Worm (Caenorhabditis elegans) whole organism, L4/young adult: ENCODE measurements around the gene epic-2.
A peak's percentile ranks its signal among the peaks of the same experiment; 100 is the strongest.

Experiments used
- W03F9.2 ChIP-seq: fragments of 150-350 bp; optimal IDR thresholded peaks from 2 replicates; lab custom pipeline; 2014; ENCODE audit warnings: missing biosample characterization, missing genetic modification characterization
- dao-5 ChIP-seq: sonication (generic microtip); optimal IDR thresholded peaks from 2 replicates; lab custom pipeline; 2016; ENCODE audit warnings: missing genotype, missing genetic modification characterization, moderate library complexity, missing compliant biosample characterization
- him-1 ChIP-seq: sonication (generic microtip); optimal IDR thresholded peaks from 2 replicates; lab custom pipeline; 2016; ENCODE audit warnings: missing genotype, missing genetic modification reagents, missing genetic modification characterization, missing compliant biosample characterization

The epic-2 gene

DNA sequence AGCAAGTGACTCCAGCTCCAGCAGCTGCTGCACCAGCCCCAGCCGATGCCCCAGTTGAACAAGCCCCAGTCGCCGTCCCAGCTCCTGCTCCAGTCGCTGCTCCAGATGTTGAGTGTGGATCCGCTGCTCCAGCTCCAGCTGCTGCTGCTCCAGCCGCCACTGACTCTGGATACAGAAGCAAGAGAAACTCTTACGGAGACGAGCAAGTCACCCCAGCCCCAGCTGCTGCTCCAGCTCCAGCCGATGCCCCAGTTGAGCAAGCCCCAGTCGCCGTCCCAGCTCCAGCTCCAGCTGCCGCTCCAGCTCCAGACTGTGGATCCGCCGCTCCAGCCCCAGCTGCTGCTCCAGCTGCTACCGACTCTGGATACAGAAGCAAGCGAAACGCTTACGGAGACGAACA, 1.0 kb downstream of the epic-2 start:
- TF ChIP-seq W03F9.2 (no peak), dao-5 (no peak), him-1 (tag; lab: Kevin White, UChicago) (no peak)

DNA sequence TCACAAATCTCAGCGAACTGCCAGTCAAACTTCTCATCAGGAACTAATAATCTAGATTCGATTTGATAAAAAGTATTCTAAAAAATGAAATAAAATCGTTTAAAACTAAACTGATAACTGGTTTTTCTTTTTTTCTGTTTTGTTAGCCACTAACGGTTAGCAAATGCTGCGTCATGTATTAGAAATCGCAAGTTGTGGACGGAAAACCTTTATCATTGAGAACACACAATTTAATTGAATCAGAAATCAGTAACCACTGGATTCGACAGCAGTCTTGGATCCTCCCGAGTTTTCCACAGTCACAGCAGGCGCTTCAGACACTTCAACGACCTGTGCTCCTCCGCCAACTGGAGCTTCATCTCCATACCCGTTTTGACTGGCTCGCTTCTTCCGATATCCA, 2.4 kb downstream of the epic-2 start:
- no peak for TF ChIP-seq dao-5
- TF ChIP-seq W03F9.2: no peak
- no peak for TF ChIP-seq him-1 (tag; lab: Kevin White, UChicago)

DNA sequence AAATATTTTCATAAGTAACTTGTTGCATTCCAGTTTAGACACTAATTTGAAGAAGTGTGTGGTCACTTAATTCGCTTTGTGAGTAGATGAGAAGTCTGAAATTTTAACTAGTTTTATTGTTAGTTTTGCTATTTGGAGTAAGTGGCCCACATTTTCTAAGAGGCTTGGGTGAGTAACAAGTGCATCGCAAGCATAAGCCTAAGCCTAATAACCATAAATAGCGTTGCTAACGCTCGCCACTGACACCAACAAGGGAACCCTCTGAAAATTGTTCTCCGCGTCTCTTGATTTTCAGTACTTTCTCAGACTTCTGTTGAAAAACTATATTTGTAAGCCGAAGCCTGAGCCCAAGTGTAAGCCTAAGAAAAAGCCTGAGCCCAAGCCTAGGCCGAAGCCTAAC, 3.7 kb downstream of the epic-2 start, which contains the start of gene epic-3:
Gene epic-3, minus strand, starts transcription at position 101 of the 400 bp plus-strand sequence.
- TF ChIP-seq dao-5 (no peak), W03F9.2 (no peak), him-1 (tag; lab: Kevin White, UChicago) (no peak)

DNA sequence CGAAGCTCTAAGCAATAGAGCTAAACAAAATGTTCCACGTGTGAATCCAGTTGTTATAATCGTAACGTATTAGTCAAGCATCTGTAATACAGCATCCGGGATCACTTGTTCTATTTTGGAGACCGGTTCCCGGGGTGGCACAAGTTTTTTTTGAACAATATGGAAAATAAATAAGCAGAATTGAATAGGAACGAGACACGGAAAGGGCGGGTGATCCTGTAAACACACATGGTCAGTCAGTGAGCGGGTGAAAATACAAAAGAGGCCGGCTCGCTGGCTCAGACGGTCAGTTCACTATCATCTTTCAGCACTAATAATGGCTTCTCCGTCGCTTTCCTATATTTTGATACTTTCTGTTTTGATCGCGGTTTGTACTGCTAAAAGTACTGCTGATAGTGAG, 5.3 kb downstream of the epic-2 start, which contains the start of gene K08D12.8:
Gene K08D12.8, plus strand, starts transcription at position 301 of the 400 bp plus-strand sequence.
- TF ChIP-seq him-1 (tag; lab: Kevin White, UChicago) (no peak), dao-5 (no peak), W03F9.2 (no peak)

DNA sequence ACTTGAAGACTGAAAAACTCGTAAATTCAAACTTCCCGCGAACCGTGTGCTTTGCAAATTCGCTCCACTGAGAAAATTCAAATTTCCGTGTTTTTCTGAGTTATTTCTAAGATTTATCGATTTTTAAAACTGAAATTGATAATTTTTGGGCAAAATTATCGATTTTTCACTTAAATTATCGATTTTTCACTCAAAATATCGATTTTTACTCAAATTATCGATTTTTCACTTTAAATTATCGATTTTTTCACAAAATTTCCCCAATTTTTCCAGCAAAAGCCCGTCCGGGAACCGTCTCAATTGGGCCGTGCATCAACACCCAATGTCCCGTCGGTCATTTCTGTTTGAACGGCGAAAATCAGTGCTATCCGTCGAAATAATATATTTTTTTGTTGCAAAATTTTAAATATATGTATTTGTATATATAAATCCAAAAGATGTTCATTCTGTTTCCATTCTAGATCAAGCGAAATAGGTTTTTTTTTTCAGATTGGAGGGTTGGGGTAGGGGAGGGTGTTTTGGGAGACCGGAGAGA, 7.0 kb downstream of the epic-2 start:
- TF ChIP-seq him-1 (tag; lab: Kevin White, UChicago) (no peak), dao-5 (no peak), W03F9.2 (no peak)

DNA sequence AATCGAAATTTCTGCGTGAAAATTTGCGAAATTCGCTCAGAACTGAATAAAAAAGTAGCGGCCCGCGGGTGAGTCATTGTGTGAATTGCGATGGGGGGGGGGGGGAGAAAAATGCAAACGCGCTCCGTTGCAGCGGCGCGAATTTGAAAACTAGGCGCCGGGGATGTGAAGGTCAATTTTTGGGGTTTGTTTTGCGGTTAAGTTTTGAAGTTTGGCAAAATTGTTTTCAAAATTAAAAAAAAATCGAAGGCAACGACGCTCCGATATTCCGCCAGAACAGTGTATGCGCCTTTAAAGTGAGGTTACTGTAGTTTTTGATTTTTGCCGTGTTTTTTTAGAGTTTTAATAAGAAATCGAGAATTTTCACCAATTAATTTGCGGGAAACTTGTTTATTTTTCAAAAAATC, 17.7 kb downstream of the epic-2 start:
- TF ChIP-seq W03F9.2: peak; percentile 28
- no peak for TF ChIP-seq dao-5
- TF ChIP-seq him-1 (tag; lab: Kevin White, UChicago): no peak

DNA sequence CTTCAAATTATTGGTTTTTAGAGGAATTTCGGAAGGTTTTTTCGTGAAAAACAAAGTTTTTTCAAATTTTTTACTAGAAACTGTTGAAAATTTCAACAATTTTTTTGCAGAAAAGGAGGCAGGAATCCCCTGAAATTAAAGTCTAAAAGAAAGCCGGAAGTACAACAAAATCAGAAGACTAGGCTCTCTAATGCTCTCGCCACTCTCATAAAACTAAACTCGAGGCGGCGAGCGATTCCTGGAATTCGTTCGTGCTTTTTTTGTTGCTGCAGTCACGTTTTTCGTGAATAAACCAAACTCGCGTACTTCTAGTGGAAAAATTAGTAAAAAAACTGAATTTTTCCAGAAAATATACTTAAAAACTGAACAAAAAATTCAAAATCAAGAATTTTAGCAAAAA, 18.3 kb downstream of the epic-2 start:
- TF ChIP-seq him-1 (tag; lab: Kevin White, UChicago) (no peak), W03F9.2 (no peak), dao-5 (no peak)

DNA sequence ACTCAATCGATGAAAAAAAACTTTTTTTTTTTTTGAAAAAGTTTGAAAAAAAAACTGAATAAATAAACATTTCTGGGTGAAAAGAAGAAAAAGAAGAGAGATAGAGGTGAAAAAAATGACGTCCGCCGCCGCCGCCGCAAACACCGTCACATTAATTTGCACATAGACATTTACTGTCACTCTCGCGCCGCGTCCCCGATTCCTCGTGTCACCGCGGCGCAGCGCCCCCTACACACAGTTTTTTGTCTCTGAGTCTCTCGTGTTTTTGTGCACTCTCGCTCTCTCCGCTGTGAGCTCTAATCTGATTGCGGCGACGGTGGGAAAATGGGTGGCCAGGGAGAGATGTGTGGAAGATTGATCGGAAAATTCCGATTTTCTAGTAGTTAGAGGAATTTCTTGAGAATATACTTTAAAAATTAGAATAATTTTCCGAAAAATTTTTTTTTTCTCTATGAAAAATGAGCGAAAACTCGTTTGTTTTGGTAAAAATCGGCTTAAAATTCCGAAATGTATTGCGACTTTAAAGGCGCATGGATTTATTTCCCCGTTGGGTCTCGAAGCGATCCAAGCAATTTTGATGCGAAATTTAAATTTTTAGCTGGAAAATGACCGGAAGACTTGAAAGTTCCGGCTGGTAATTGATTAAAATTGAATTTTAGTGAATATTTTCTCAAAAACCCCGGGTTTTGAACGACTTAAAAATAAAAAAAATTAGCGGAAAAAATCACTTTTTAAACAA, 18.9 kb downstream of the epic-2 start:
- TF ChIP-seq him-1 (tag; lab: Kevin White, UChicago): no peak
- no peak for TF ChIP-seq W03F9.2
- no peak for TF ChIP-seq dao-5

ce11 chrIV:1740105-1741023, 19.8 kb downstream of the epic-2 start, which contains the start of gene ptpn-22:
Gene ptpn-22 (minus strand): TSS chrIV:1740262.
- TF ChIP-seq W03F9.2 (no peak), him-1 (tag; lab: Kevin White, UChicago) (no peak), dao-5 (no peak)

- TF ChIP-seq dao-5 (no peak), him-1 (tag; lab: Kevin White, UChicago) (peak; percentile 76), W03F9.2 (peak; percentile 82)
Measured at ce11 chrIV:1745453-1746051, 25.0 kb downstream of the epic-2 start, which contains the start of the genes Y41D4A.6 and Y41D4A.4. Gene Y41D4A.6 (minus strand): TSS chrIV:1745503. Gene Y41D4A.4 (plus strand): TSS chrIV:1746001.

- TF ChIP-seq W03F9.2: no peak
- no peak for TF ChIP-seq him-1 (tag; lab: Kevin White, UChicago)
Measured at ce11 chrIV:1751243-1751642, 30.7 kb downstream of the epic-2 start.

- TF ChIP-seq W03F9.2 (no peak), him-1 (tag; lab: Kevin White, UChicago) (no peak), dao-5 (no peak)
Measured at ce11 chrIV:1752480-1752879, 31.9 kb downstream of the epic-2 start.

DNA sequence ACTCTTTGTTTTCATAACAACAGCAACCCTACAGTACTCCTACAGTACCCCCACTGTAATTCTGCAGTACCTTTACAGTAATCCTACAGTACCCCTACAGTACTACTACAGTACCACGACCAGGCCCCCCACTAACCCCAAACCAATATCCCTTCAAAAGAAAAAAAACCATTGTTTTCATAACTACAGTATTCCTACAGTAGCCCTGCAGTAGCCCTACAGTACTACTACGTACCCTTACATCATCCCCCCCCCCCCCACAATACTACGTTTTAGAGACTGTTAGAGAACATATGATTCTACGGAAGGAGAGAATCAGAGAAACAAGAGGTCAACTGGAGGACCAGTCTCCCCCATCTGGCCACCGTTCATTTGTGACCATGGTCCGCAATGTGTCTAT, 32.9 kb downstream of the epic-2 start, which contains the start of gene Y41D4A.3:
Gene Y41D4A.3, plus strand, starts transcription at position 301 of the 400 bp plus-strand sequence.
- TF ChIP-seq W03F9.2 (no peak), dao-5 (no peak), him-1 (tag; lab: Kevin White, UChicago) (no peak)

ce11 chrIV:1758595-1758994, 38.0 kb downstream of the epic-2 start:
- no peak for TF ChIP-seq dao-5
